Fruit fly (Drosophila melanogaster) whole organism, embryonic: Measurements from ENCODE around the gene GstT4.

Experiments used
- Atf6 ChIP-seq: fragments of 200-800 bp; sonication (Bioruptor generic); IDR thresholded peaks from 2 replicates; pipeline ENCODE4 v1.3.6; 2022; ENCODE audit warnings: missing biosample characterization, missing genetic modification characterization
- BEAF-32 ChIP-seq: fragments of 200-800 bp; sonication (Bioruptor generic); optimal IDR thresholded peaks from 3 replicates; lab custom pipeline; 2017; ENCODE audit warnings: missing biosample characterization, missing genetic modification characterization, mild to moderate bottlenecking, moderate library complexity, missing genetic modification reagents
- CG10209 ChIP-seq: fragments of 200-800 bp; sonication (Bioruptor generic); optimal IDR thresholded peaks from 3 replicates; lab custom pipeline; 2017; ENCODE audit warnings: missing biosample characterization, mild to moderate bottlenecking, missing genetic modification characterization, missing genetic modification reagents
- CG10366 ChIP-seq: fragments of 200-800 bp; sonication (Bioruptor generic); IDR thresholded peaks from 2 replicates; pipeline ENCODE4 v1.3.6; 2022; ENCODE audit warnings: missing biosample characterization, missing genetic modification characterization
- CG10431 ChIP-seq: fragments of 200-800 bp; sonication (Bioruptor generic); optimal IDR thresholded peaks from 3 replicates; lab custom pipeline; 2018; ENCODE audit warnings: missing biosample characterization, mild to moderate bottlenecking, missing genetic modification characterization
- CG11456 ChIP-seq: fragments of 200-800 bp; sonication (Bioruptor generic); IDR thresholded peaks from 3 replicates; pipeline ENCODE4 v1.3.6; 2022; ENCODE audit warnings: missing biosample characterization, missing genetic modification characterization
- CG11560 ChIP-seq: fragments of 200-800 bp; sonication (Bioruptor generic); IDR thresholded peaks from 3 replicates; pipeline ENCODE4 v1.3.6; 2022; ENCODE audit warnings: missing biosample characterization, missing genetic modification characterization
- CG11696 ChIP-seq: fragments of 200-800 bp; sonication (Bioruptor generic); IDR thresholded peaks from 2 replicates; pipeline ENCODE4 v1.3.6; 2022; ENCODE audit warnings: missing biosample characterization, missing genetic modification characterization
- CG12155 ChIP-seq: fragments of 200-800 bp; sonication (Bioruptor generic); optimal IDR thresholded peaks from 3 replicates; lab custom pipeline; 2016; ENCODE audit warnings: missing biosample characterization, missing genetic modification characterization
- CG14710 ChIP-seq: fragments of 200-800 bp; sonication (Bioruptor generic); optimal IDR thresholded peaks from 3 replicates; lab custom pipeline; 2019; ENCODE audit warnings: missing biosample characterization, mild to moderate bottlenecking, missing genetic modification characterization, moderate library complexity
- CG1603 ChIP-seq: fragments of 200-800 bp; sonication (Bioruptor generic); optimal IDR thresholded peaks from 2 replicates; lab custom pipeline; 2019; ENCODE audit warnings: missing biosample characterization, mild to moderate bottlenecking, missing genetic modification characterization, moderate library complexity
- CG17186 ChIP-seq: fragments of 200-800 bp; sonication (Bioruptor generic); optimal IDR thresholded peaks from 3 replicates; lab custom pipeline; 2017; ENCODE audit warnings: missing biosample characterization, missing genetic modification reagents, missing genetic modification characterization
- CG17568 ChIP-seq: fragments of 200-800 bp; sonication (Bioruptor generic); optimal IDR thresholded peaks from 2 replicates; lab custom pipeline; 2018; ENCODE audit warnings: missing biosample characterization, mild to moderate bottlenecking, missing genetic modification characterization, moderate library complexity
- CG17912 ChIP-seq: fragments of 200-800 bp; sonication (Bioruptor generic); optimal IDR thresholded peaks from 2 replicates; lab custom pipeline; 2018; ENCODE audit warnings: missing biosample characterization, mild to moderate bottlenecking, missing genetic modification characterization
- CG2678 ChIP-seq: fragments of 200-800 bp; sonication (Bioruptor generic); optimal IDR thresholded peaks from 3 replicates; lab custom pipeline; 2019; ENCODE audit warnings: missing biosample characterization, mild to moderate bottlenecking, missing genetic modification characterization, moderate library complexity
- CG2712 ChIP-seq: fragments of 200-800 bp; optimal IDR thresholded peaks from 3 replicates; lab custom pipeline; 2019; ENCODE audit warnings: missing biosample characterization, mild to moderate bottlenecking, missing genetic modification characterization, moderate library complexity
- CG31224 ChIP-seq: fragments of 200-800 bp; sonication (Bioruptor generic); IDR thresholded peaks from 2 replicates; pipeline ENCODE4 v1.3.6; 2022; ENCODE audit warnings: missing biosample characterization, missing genetic modification characterization
- CG33557 ChIP-seq: fragments of 200-800 bp; sonication (Bioruptor generic); optimal IDR thresholded peaks from 2 replicates; lab custom pipeline; 2019; ENCODE audit warnings: missing biosample characterization, mild to moderate bottlenecking, missing genetic modification characterization, moderate library complexity
- CG34224 ChIP-seq: fragments of 200-800 bp; sonication (Bioruptor generic); IDR thresholded peaks from 3 replicates; pipeline ENCODE4 v1.3.6; 2022; ENCODE audit warnings: missing biosample characterization, missing genetic modification characterization; ENCODE audit not compliant: partially characterized antibody
- CG43689 ChIP-seq: fragments of 200-800 bp; sonication (Bioruptor generic); IDR thresholded peaks from 2 replicates; pipeline ENCODE4 v1.3.6; 2022; ENCODE audit warnings: missing biosample characterization, missing genetic modification characterization
- CG7372 ChIP-seq: fragments of 200-800 bp; sonication (Bioruptor generic); IDR thresholded peaks from 2 replicates; pipeline ENCODE4 v1.3.6; 2022; ENCODE audit warnings: missing biosample characterization, missing genetic modification characterization
- CG7839 ChIP-seq: fragments of 200-800 bp; sonication (Bioruptor generic); optimal IDR thresholded peaks from 3 replicates; lab custom pipeline; 2018; ENCODE audit warnings: missing biosample characterization, mild to moderate bottlenecking, missing genetic modification characterization, moderate library complexity
- CG8388 ChIP-seq: fragments of 200-800 bp; sonication (Bioruptor generic); optimal IDR thresholded peaks from 2 replicates; lab custom pipeline; 2019; ENCODE audit warnings: missing biosample characterization, mild to moderate bottlenecking, missing genetic modification characterization, moderate library complexity
- CG9797 ChIP-seq: fragments of 200-800 bp; sonication (Bioruptor generic); optimal IDR thresholded peaks from 3 replicates; lab custom pipeline; 2018; ENCODE audit warnings: missing biosample characterization, mild to moderate bottlenecking, missing genetic modification characterization
- CTCF ChIP-seq: fragments of 200-800 bp; sonication (Bioruptor generic); optimal IDR thresholded peaks from 2 replicates; lab custom pipeline; 2017; ENCODE audit warnings: missing biosample characterization, mild to moderate bottlenecking, missing genetic modification characterization, moderate library complexity
- Dip2 ChIP-seq: fragments of 200-800 bp; sonication (Bioruptor generic); IDR thresholded peaks from 2 replicates; pipeline ENCODE4 v1.3.6; 2022; ENCODE audit warnings: missing biosample characterization, missing genetic modification characterization
- Ets65A ChIP-seq: fragments of 200-800 bp; sonication (Bioruptor generic); peaks from one replicate; lab custom pipeline; 2016; ENCODE audit warnings: missing biosample characterization, missing genetic modification characterization
- HHEX ChIP-seq: fragments of 200-800 bp; sonication (Bioruptor generic); optimal IDR thresholded peaks from 3 replicates; lab custom pipeline; 2017; ENCODE audit warnings: missing biosample characterization, mild to moderate bottlenecking, missing genetic modification characterization, missing genetic modification reagents
- HmgZ ChIP-seq: fragments of 200-800 bp; sonication (Bioruptor generic); optimal IDR thresholded peaks from 2 replicates; lab custom pipeline; 2018; ENCODE audit warnings: missing biosample characterization, mild to moderate bottlenecking, missing genetic modification characterization
- Hr39 ChIP-seq: fragments of >200 bp; optimal IDR thresholded peaks from 2 replicates; lab custom pipeline; 2017
- Pdp1 ChIP-seq, 2 experiments: fragments of 200-800 bp; sonication (Bioruptor generic); optimal IDR thresholded peaks; 3 replicates each; lab custom pipeline; 2016; ENCODE audit warnings: missing biosample characterization in 2 of 2, missing genetic modification characterization in 2 of 2, mild to moderate bottlenecking in 1 of 2, moderate library complexity in 1 of 2
- Poxn ChIP-seq: fragments of 200-800 bp; sonication (Bioruptor generic); IDR thresholded peaks from 2 replicates; pipeline ENCODE4 v1.3.6; 2022; ENCODE audit warnings: missing biosample characterization, missing genetic modification characterization
- Ravus ChIP-seq: fragments of 200-800 bp; sonication (Bioruptor generic); IDR thresholded peaks from 2 replicates; pipeline ENCODE4 v1.3.6; 2022; ENCODE audit warnings: missing biosample characterization, missing genetic modification characterization
- Rfx ChIP-seq: fragments of 200-800 bp; sonication (Bioruptor generic); IDR thresholded peaks from 2 replicates; pipeline ENCODE4 v1.3.6; 2022; ENCODE audit warnings: missing biosample characterization, missing genetic modification characterization
- Sry-δ ChIP-seq: fragments of 200-800 bp; sonication (Bioruptor generic); optimal IDR thresholded peaks from 2 replicates; lab custom pipeline; 2016; ENCODE audit warnings: missing biosample characterization, missing genetic modification characterization
- Usf ChIP-seq: fragments of 200-800 bp; sonication (Bioruptor generic); optimal IDR thresholded peaks from 2 replicates; lab custom pipeline; 2017; ENCODE audit warnings: missing genotype, missing biosample characterization, missing genetic modification characterization
- al ChIP-seq: fragments of 200-800 bp; sonication (Bioruptor generic); IDR thresholded peaks from 2 replicates; pipeline ENCODE4 v1.3.6; 2022; ENCODE audit warnings: missing biosample characterization, missing genetic modification characterization
- amos ChIP-seq: fragments of 200-800 bp; sonication (Bioruptor generic); IDR thresholded peaks from 2 replicates; pipeline ENCODE4 v1.3.6; 2022; ENCODE audit warnings: missing biosample characterization, missing genetic modification characterization; ENCODE audit not compliant: partially characterized antibody
- bab2 ChIP-seq: fragments of 200-800 bp; sonication (Bioruptor generic); optimal IDR thresholded peaks from 2 replicates; lab custom pipeline; 2016; ENCODE audit warnings: missing biosample characterization, missing genetic modification characterization
- crol ChIP-seq: fragments of 200-800 bp; sonication (Bioruptor generic); IDR thresholded peaks from 2 replicates; pipeline ENCODE4 v1.3.6; 2022; ENCODE audit warnings: missing biosample characterization, missing genetic modification characterization
- crp ChIP-seq, 2 experiments: fragments of 200-800 bp; sonication (Bioruptor generic); optimal IDR thresholded peaks; 2 replicates in 1 of 2; 3 replicates in 1 of 2; lab custom pipeline; 2017; ENCODE audit warnings: missing biosample characterization in 2 of 2, missing genetic modification characterization in 2 of 2, mild to moderate bottlenecking in 1 of 2, moderate library complexity in 1 of 2
- da ChIP-seq: fragments of 200-800 bp; sonication (Bioruptor generic); optimal IDR thresholded peaks from 2 replicates; lab custom pipeline; 2016; ENCODE audit warnings: missing biosample characterization, missing genetic modification characterization
- fu2 ChIP-seq: fragments of 200-800 bp; sonication (Bioruptor generic); optimal IDR thresholded peaks from 2 replicates; lab custom pipeline; 2016; ENCODE audit warnings: missing biosample characterization, missing genetic modification characterization
- gce ChIP-seq: fragments of 200-800 bp; sonication (Bioruptor generic); IDR thresholded peaks from 3 replicates; pipeline ENCODE4 v1.3.6; 2022; ENCODE audit warnings: missing biosample characterization, missing genetic modification characterization
- ham ChIP-seq: fragments of 200-800 bp; sonication (Bioruptor generic); IDR thresholded peaks from 2 replicates; pipeline ENCODE4 v1.3.6; 2022; ENCODE audit warnings: missing biosample characterization, missing genetic modification characterization
- jigr1 ChIP-seq: fragments of 200-800 bp; sonication (Bioruptor generic); IDR thresholded peaks from 3 replicates; pipeline ENCODE4 v1.3.6; 2022; ENCODE audit warnings: missing biosample characterization, missing genetic modification characterization
- nerfin-2 ChIP-seq: fragments of 200-800 bp; sonication (Bioruptor generic); IDR thresholded peaks from 2 replicates; pipeline ENCODE4 v1.3.6; 2022; ENCODE audit warnings: missing biosample characterization, missing genetic modification characterization; ENCODE audit not compliant: partially characterized antibody
- pan ChIP-seq, 4 experiments: fragments of >200 bp in 3 of 4; fragments of 200-800 bp in 1 of 4; sonication (Bioruptor generic) in 1 of 4; optimal IDR thresholded peaks in 3 of 4; IDR thresholded peaks in 1 of 4; 2 replicates each; pipeline versions ENCODE4 v1.3.6 to Lab custom; 2017 to 2022; ENCODE audit warnings: missing biosample characterization in 2 of 4, missing genetic modification characterization in 2 of 4, mixed read lengths in 1 of 4
- tll ChIP-seq, 2 experiments: fragments of 200-800 bp in 1 of 2; fragments of >200 bp in 1 of 2; sonication (Bioruptor generic) in 1 of 2; optimal IDR thresholded peaks; 2 replicates each; lab custom pipeline; 2017 to 2019; ENCODE audit warnings: missing biosample characterization in 2 of 2, missing genetic modification characterization in 2 of 2, mild to moderate bottlenecking in 1 of 2, moderate library complexity in 1 of 2
- ttk ChIP-seq: fragments of 200-800 bp; sonication (Bioruptor generic); IDR thresholded peaks from 2 replicates; pipeline ENCODE4 v2.1.2; 2022; ENCODE audit warnings: missing biosample characterization, missing genetic modification characterization
- wor ChIP-seq: fragments of 200-800 bp; sonication (Bioruptor generic); IDR thresholded peaks from 2 replicates; pipeline ENCODE4 v1.3.6; 2022; ENCODE audit warnings: missing biosample characterization, missing genetic modification characterization

Gene GstT4

DNA sequence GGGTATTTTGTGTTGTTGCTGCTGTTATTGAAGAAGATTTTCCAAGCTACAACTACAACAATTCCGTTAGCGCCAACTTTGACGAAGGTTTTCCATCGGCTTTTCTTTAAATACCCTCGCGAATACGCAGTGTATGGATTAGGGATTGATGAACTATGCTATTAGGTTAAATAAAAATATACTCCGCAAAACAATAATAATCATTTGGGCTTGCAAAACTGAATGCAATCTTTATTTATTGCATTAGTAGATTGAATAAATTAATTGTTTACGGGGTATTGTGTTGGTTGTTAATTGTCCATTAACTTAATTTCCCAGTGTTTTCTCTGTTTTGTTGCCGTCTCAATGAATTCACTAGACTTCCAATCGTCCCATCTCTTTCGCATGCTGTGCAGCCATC, 42.9 kb downstream of the GstT4 start (continued):
- TF ChIP-seq CG2678 (tag; lab: Kevin White, UChicago): peak; percentile 40
- no peak for TF ChIP-seq HmgZ (tag; lab: Kevin White, UChicago)
- no peak for TF ChIP-seq fu2
- TF ChIP-seq CG11696: no peak
- no peak for TF ChIP-seq CG2712 (tag; lab: Kevin White, UChicago)
- no peak for TF ChIP-seq Ets65A (GFP tag; lab: Kevin White, UChicago)
- no peak for TF ChIP-seq Usf (GFP tag; lab: Kevin White, UChicago)
- TF ChIP-seq CG10366 (GFP tag; lab: Robert Waterston, UW): peak; percentile 32; the same call in 1 of the 2 replicates
- TF ChIP-seq CG11560 (tag; lab: Robert Waterston, UW): no peak
- TF ChIP-seq CG10431 (GFP tag; lab: Kevin White, UChicago): no peak
- no peak for TF ChIP-seq Pdp1 (GFP tag; optimal IDR thresholded peaks at IDR 0.05; lab: Kevin White, UChicago)
- no peak for TF ChIP-seq Sry-δ (GFP tag; lab: Kevin White, UChicago)
- peak; percentile 37 for TF ChIP-seq CG7839 (tag; lab: Kevin White, UChicago)
- no peak for TF ChIP-seq tll (GFP tag; optimal IDR thresholded peaks at IDR 0.05; lab: Kevin White, UChicago)
- TF ChIP-seq CG12155 (GFP tag; lab: Kevin White, UChicago): no peak
- no peak for TF ChIP-seq CG14710 (tag; lab: Kevin White, UChicago)
- no peak; the same call in 2 of the 3 replicates for TF ChIP-seq jigr1
- no peak for TF ChIP-seq Hr39
- TF ChIP-seq CG17568: no peak
- no peak for TF ChIP-seq BEAF-32 (GFP tag; lab: Kevin White, UChicago)
- no peak for TF ChIP-seq bab2 (GFP tag; lab: Kevin White, UChicago)
- no peak for TF ChIP-seq Poxn (GFP tag; lab: Robert Waterston, UW)
- no peak for TF ChIP-seq CG1603 (tag; lab: Kevin White, UChicago)
- no peak for TF ChIP-seq CG34224 (GFP tag; lab: Robert Waterston, UW)
- 0 out of 2 replicates have a peak, but pooled peaks have one; percentile 24 for TF ChIP-seq al (GFP tag; lab: Robert Waterston, UW)
- no peak for TF ChIP-seq nerfin-2 (GFP tag; lab: Robert Waterston, UW)
- TF ChIP-seq ham: no peak
- no peak for TF ChIP-seq CG9797 (GFP tag; lab: Kevin White, UChicago)
- TF ChIP-seq CG43689 (GFP tag; lab: Robert Waterston, UW): 0 out of 2 replicates have a peak, but pooled peaks have one; percentile 10
- no peak for TF ChIP-seq CG33557
- no peak for TF ChIP-seq CG7372 (GFP tag; lab: Robert Waterston, UW)
- peak; percentile 10 for TF ChIP-seq CG10209 (GFP tag; lab: Kevin White, UChicago)
- TF ChIP-seq Ravus (GFP tag; lab: Robert Waterston, UW): no peak
- no peak for TF ChIP-seq amos (GFP tag; lab: Robert Waterston, UW)
- no peak for TF ChIP-seq wor
- TF ChIP-seq CG11456: no peak
- no peak for TF ChIP-seq gce
- TF ChIP-seq crol: no peak
- TF ChIP-seq Atf6 (GFP tag; lab: Robert Waterston, UW): no peak
- no peak for TF ChIP-seq CG17912 (GFP tag; lab: Kevin White, UChicago)
- no peak for TF ChIP-seq pan (optimal IDR thresholded peaks at IDR 0.05; lab: Kevin White, UChicago)
- TF ChIP-seq pan (GFP tag; optimal IDR thresholded peaks at IDR 0.05 in 1 of 2, IDR thresholded peaks at IDR 0.05 in 1 of 2): peak in 1 of 2 experiments; percentile 43
- TF ChIP-seq CTCF (GFP tag; lab: Kevin White, UChicago): no peak
- no peak for TF ChIP-seq HHEX
- TF ChIP-seq da: no peak
- TF ChIP-seq Dip2 (GFP tag; lab: Robert Waterston, UW): no peak
- TF ChIP-seq Rfx (GFP tag; lab: Robert Waterston, UW): peak; percentile 48; the same call in 1 of the 2 replicates
- TF ChIP-seq ttk (GFP tag; lab: Robert Waterston, UW): no peak
- TF ChIP-seq CG17186 (GFP tag; lab: Kevin White, UChicago): no peak
- no peak for TF ChIP-seq CG8388 (GFP tag; lab: Kevin White, UChicago)
- no peak for TF ChIP-seq CG31224 (GFP tag; lab: Robert Waterston, UW)
- no peak for TF ChIP-seq crp (GFP tag; optimal IDR thresholded peaks at IDR 0.05; lab: Kevin White, UChicago)
